Worm (Caenorhabditis elegans): ENCODE results near the gene ttr-52.

DNA sequence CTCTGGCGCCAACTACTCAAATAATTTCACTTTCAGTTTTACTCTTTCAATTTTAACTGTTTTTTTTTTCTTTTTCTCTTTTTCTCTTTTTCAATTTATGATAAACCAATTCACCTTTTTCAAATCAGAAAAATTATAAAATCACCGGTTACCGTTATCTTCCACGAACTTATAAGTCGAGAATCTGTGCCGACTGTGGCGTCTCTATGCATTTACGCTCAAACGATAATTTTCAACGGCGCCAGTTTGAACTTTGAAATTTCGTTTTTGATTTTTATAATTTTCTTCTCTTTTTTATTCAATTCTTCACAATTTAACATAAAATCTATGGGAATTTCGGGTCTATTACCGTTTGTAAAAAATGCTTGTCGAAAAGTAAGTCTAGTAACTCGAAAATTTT lies 18.9 kb downstream of the ttr-52 start, which contains the start of gene exo-1:
- TF ChIP-seq ztf-23 (GFP tag; IDR thresholded peaks at IDR 0.05): no peak
- no peak for TF ChIP-seq med-1 (GFP tag; optimal IDR thresholded peaks at IDR 0.05; ENCODE audit: insufficient read depth)
- no peak for TF ChIP-seq flt-1 (GFP tag; IDR thresholded peaks at IDR 0.05)
